Fruit fly (Drosophila melanogaster) whole organism, prepupa: ENCODE measurements around the gene Ugt35E2.

Experiments
- CG10631 ChIP-seq: fragments of 200-800 bp; sonication (Bioruptor generic); optimal IDR thresholded peaks from 2 replicates; lab custom pipeline; 2016; ENCODE audit warnings: missing biosample characterization, missing genetic modification characterization
- CG10669 ChIP-seq: fragments of 200-800 bp; sonication (Bioruptor generic); optimal IDR thresholded peaks from 3 replicates; lab custom pipeline; 2018; ENCODE audit warnings: missing biosample characterization, mild to moderate bottlenecking, missing genetic modification characterization, moderate library complexity
- CG11762 ChIP-seq: fragments of 200-800 bp; sonication (Bioruptor generic); optimal IDR thresholded peaks from 3 replicates; lab custom pipeline; 2016; ENCODE audit warnings: missing biosample characterization, missing genetic modification characterization; ENCODE audit not compliant: insufficient read depth
- CG11902 ChIP-seq: fragments of 200-800 bp; sonication (Bioruptor generic); optimal IDR thresholded peaks from 3 replicates; lab custom pipeline; 2016; ENCODE audit warnings: missing biosample characterization, missing genetic modification characterization
- CG15336 ChIP-seq: fragments of 200-800 bp; sonication (Bioruptor generic); IDR thresholded peaks from 2 replicates; pipeline ENCODE4 v1.3.6; 2022; ENCODE audit warnings: missing biosample characterization, missing genetic modification characterization
- CG1621 ChIP-seq: fragments of 200-800 bp; sonication (Bioruptor generic); optimal IDR thresholded peaks from 3 replicates; lab custom pipeline; 2018; ENCODE audit warnings: missing biosample characterization, mild to moderate bottlenecking, missing genetic modification characterization
- CG34406 ChIP-seq: fragments of 200-800 bp; sonication (Bioruptor generic); optimal IDR thresholded peaks from 3 replicates; lab custom pipeline; 2016; ENCODE audit warnings: missing biosample characterization, missing genetic modification characterization
- CG3919 ChIP-seq: fragments of 200-800 bp; sonication (Bioruptor generic); optimal IDR thresholded peaks from 3 replicates; lab custom pipeline; 2016; ENCODE audit warnings: missing biosample characterization, missing genetic modification characterization
- CG4318 ChIP-seq: fragments of 200-800 bp; sonication (Bioruptor generic); optimal IDR thresholded peaks from 3 replicates; lab custom pipeline; 2017; ENCODE audit warnings: missing biosample characterization, mild to moderate bottlenecking, missing genetic modification characterization
- CG6276 ChIP-seq: fragments of 200-800 bp; sonication (Bioruptor generic); optimal IDR thresholded peaks from 2 replicates; lab custom pipeline; 2017; ENCODE audit warnings: missing biosample characterization, mild to moderate bottlenecking, missing genetic modification characterization
- CG6854 ChIP-seq: fragments of 200-800 bp; sonication (Bioruptor generic); optimal IDR thresholded peaks from 2 replicates; lab custom pipeline; 2017; ENCODE audit warnings: missing biosample characterization, mild to moderate bottlenecking, missing genetic modification characterization
- CG8119 ChIP-seq: fragments of 200-800 bp; sonication (Bioruptor generic); IDR thresholded peaks from 3 replicates; pipeline ENCODE4 v1.3.6; 2022; ENCODE audit warnings: missing biosample characterization, missing genetic modification characterization
- CG9139 ChIP-seq: fragments of 200-800 bp; sonication (Bioruptor generic); optimal IDR thresholded peaks from 3 replicates; lab custom pipeline; 2017; ENCODE audit warnings: missing biosample characterization, mild to moderate bottlenecking, missing genetic modification characterization
- Eip75B ChIP-seq: fragments of 200-800 bp; sonication (Bioruptor generic); optimal IDR thresholded peaks from 3 replicates; lab custom pipeline; 2016; ENCODE audit warnings: missing biosample characterization, missing genetic modification characterization
- Ets21C ChIP-seq: fragments of 200-800 bp; sonication (Bioruptor generic); optimal IDR thresholded peaks from 3 replicates; lab custom pipeline; 2016; ENCODE audit warnings: missing biosample characterization, missing genetic modification characterization
- Ets96B ChIP-seq: fragments of 200-800 bp; optimal IDR thresholded peaks from 2 replicates; lab custom pipeline; 2019; ENCODE audit warnings: missing biosample characterization, mild to moderate bottlenecking, missing genetic modification characterization, moderate library complexity
- Hr39 ChIP-seq: fragments of 200-800 bp; sonication (Bioruptor generic); optimal IDR thresholded peaks from 2 replicates; lab custom pipeline; 2016; ENCODE audit warnings: missing biosample characterization, missing genetic modification characterization
- Met ChIP-seq: fragments of 200-800 bp; sonication (Bioruptor generic); optimal IDR thresholded peaks from 3 replicates; lab custom pipeline; 2016; ENCODE audit warnings: missing biosample characterization, missing genetic modification characterization
- OdsH ChIP-seq: fragments of 200-800 bp; sonication (Bioruptor generic); optimal IDR thresholded peaks from 3 replicates; lab custom pipeline; 2016; ENCODE audit warnings: missing biosample characterization, missing genetic modification characterization
- Smox ChIP-seq: fragments of 200-800 bp; sonication (Bioruptor generic); optimal IDR thresholded peaks from 3 replicates; lab custom pipeline; 2016; ENCODE audit warnings: missing biosample characterization, missing genetic modification characterization
- Sox15 ChIP-seq: fragments of 200-800 bp; sonication (Bioruptor generic); optimal IDR thresholded peaks from 3 replicates; lab custom pipeline; 2016; ENCODE audit warnings: missing biosample characterization, missing genetic modification characterization
- achi ChIP-seq: fragments of 200-800 bp; sonication (Bioruptor generic); optimal IDR thresholded peaks from 3 replicates; lab custom pipeline; 2016; ENCODE audit warnings: missing biosample characterization, missing genetic modification characterization
- cyc ChIP-seq: fragments of 200-800 bp; sonication (Bioruptor generic); optimal IDR thresholded peaks from 3 replicates; lab custom pipeline; 2016; ENCODE audit warnings: missing biosample characterization, missing genetic modification characterization
- eg ChIP-seq: fragments of 200-800 bp; sonication (Bioruptor generic); IDR thresholded peaks from 3 replicates; pipeline ENCODE4 v1.3.6; 2022; ENCODE audit warnings: missing biosample characterization, missing genetic modification characterization
- esn ChIP-seq: fragments of 200-800 bp; sonication (Bioruptor generic); optimal IDR thresholded peaks from 2 replicates; lab custom pipeline; 2016; ENCODE audit warnings: missing biosample characterization, mild to moderate bottlenecking, missing genetic modification characterization, moderate library complexity
- fkh ChIP-seq: fragments of 200-800 bp; sonication (Bioruptor generic); optimal IDR thresholded peaks from 3 replicates; lab custom pipeline; 2017; ENCODE audit warnings: missing biosample characterization, mild to moderate bottlenecking, missing genetic modification characterization, moderate library complexity
- pdm3 ChIP-seq: fragments of 200-800 bp; sonication (Bioruptor generic); optimal IDR thresholded peaks from 3 replicates; lab custom pipeline; 2016; ENCODE audit warnings: missing biosample characterization, missing genetic modification characterization
- spab ChIP-seq: fragments of 200-800 bp; sonication (Bioruptor generic); optimal IDR thresholded peaks from 2 replicates; lab custom pipeline; 2017; ENCODE audit warnings: missing biosample characterization, mild to moderate bottlenecking, missing genetic modification characterization, missing genetic modification reagents
- svp ChIP-seq: fragments of 200-800 bp; sonication (Bioruptor generic); peaks from one replicate; lab custom pipeline; 2016; ENCODE audit warnings: missing biosample characterization, missing genetic modification characterization
- topi ChIP-seq: fragments of 200-800 bp; sonication (Bioruptor generic); optimal IDR thresholded peaks from 3 replicates; lab custom pipeline; 2016; ENCODE audit warnings: missing biosample characterization, missing genetic modification characterization
- vri ChIP-seq: fragments of 200-800 bp; sonication (Bioruptor generic); optimal IDR thresholded peaks from 3 replicates; lab custom pipeline; 2016; ENCODE audit warnings: missing biosample characterization, mild to moderate bottlenecking, missing genetic modification characterization

Gene Ugt35E2

DNA sequence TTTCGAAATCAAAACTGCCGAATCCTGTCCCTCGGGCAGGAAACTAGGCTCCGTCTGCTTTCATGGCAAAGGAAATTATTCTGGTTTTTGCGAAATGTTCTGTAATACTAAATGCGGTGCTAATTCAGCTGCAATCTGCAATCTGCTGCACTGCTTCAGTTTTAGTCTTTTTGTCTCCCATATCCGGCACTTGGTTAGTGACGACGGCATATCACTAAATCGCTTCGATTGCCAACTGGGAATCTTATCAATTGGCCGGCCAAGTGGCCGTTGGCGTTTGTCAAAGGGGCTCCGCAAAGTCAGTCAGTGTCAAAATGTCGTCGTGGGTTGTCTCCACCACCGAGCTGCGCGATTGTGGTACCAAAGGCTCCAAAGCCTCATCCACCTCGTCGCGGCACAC lies 28.0 kb upstream of the Ugt35E2 start, which contains the start of gene CG18577:
CG18577 (plus strand) TSS at position 301 of the 400 bp plus-strand sequence.
- TF ChIP-seq CG6276 (GFP tag; lab: Kevin White, UChicago) (no peak), pdm3 (GFP tag; lab: Kevin White, UChicago) (no peak), vri (GFP tag; lab: Kevin White, UChicago) (no peak), CG4318 (no peak), eg (GFP tag; lab: Robert Waterston, UW) (no peak), CG6854 (GFP tag; lab: Kevin White, UChicago) (no peak), CG1621 (tag; lab: Kevin White, UChicago) (no peak), CG8119 (GFP tag; lab: Robert Waterston, UW) (no peak), esn (GFP tag; lab: Kevin White, UChicago) (no peak), Smox (GFP tag; lab: Kevin White, UChicago) (no peak)

DNA sequence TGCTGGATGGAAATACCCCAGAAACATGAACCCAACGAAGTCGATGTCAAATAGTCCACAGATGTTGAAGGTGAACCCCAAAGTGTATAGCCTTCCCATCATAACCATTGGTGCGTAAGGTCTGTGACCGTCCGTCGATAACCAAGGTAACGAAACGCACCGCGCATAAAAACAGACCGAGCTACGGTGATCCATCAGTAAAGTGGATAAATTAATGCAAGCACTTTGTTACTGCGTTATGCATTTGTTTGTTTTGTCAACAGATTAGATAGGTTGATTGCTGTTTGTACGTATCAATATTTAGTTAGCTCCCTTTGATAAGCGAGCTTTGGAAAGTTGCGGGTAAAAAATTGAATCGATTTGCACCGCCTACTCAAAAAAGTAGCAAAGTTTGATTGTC lies 10.5 kb upstream of the Ugt35E2 start:
- TF ChIP-seq spab (GFP tag; lab: Kevin White, UChicago) = no peak
- peak; percentile 47 for TF ChIP-seq fkh (GFP tag; lab: Kevin White, UChicago)

DNA sequence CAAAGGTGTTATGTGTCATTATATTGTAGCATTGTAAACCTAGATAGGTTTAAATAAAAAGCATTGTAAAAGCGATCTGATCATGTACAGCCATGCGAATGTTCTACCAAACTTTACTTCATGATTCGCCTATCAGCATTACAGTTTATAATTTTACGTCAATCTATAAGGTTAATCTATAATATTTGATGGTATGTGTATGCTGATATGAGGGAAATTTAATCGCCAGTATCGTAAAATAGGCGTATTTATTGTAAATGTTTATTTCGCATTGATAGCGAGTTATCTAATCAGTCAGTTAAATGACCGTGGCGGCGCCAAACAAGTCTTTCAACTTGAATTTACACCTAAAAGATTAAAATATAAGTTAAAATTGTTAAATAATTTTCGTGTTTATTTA lies 9.8 kb upstream of the Ugt35E2 start:
- TF ChIP-seq cyc (GFP tag; lab: Kevin White, UChicago) = no peak

DNA sequence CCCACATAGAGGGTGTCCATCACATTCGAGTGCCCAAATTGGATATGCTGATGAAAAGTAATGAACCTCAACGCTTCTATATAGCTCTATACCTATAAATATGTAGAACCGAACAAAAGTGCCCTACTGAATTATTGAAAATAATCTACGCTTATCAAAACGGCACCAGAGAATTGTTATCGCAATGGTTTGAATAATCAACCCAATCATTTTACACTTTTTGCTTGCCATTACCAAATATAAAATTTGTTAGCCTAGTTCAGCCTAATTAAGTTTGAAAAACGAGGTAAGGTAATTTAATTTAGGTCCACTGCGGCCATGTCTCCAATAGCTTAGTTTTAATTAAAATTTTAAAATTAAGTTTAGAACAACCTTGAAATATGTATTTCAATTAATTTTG lies 8.0 kb upstream of the Ugt35E2 start:
- no peak for TF ChIP-seq Ets96B (tag; lab: Kevin White, UChicago)
- no peak for TF ChIP-seq fkh (GFP tag; lab: Kevin White, UChicago)
- TF ChIP-seq Hr39 = no peak
- no peak for TF ChIP-seq cyc (GFP tag; lab: Kevin White, UChicago)
- no peak for TF ChIP-seq CG15336 (GFP tag; lab: Robert Waterston, UW)
- no peak for TF ChIP-seq CG6854 (GFP tag; lab: Kevin White, UChicago)
- no peak for TF ChIP-seq CG11762 (GFP tag; lab: Kevin White, UChicago)
- no peak for TF ChIP-seq Sox15 (GFP tag; lab: Kevin White, UChicago)
- no peak for TF ChIP-seq achi
- TF ChIP-seq CG9139 (GFP tag; lab: Kevin White, UChicago) = no peak
- TF ChIP-seq, all 60 proteins: peak for 0

DNA sequence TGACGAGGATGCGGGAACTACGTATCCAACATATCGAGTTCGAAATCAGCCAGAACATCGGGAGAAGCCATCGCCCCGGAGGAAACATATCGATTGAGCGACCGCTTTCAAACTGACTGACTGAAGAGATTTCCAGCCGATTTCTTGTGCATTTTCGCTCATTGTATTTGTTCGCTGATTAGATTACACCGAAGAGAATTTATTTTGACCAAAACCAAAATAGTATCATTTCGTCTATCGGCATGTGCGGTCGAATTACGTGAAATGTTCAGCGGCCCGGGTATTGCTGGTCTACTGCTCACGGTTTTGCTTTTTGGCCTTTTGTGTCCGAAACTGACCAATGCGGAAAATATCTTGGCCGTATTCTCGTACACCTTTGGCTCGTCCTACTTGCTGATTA lies 7.5 kb upstream of the Ugt35E2 start, which contains the start of the genes Ugt304A1 and Ugt303A1:
Ugt304A1 (minus strand) TSS at position 101 of the 400 bp plus-strand sequence.
Ugt303A1 (plus strand) TSS at position 222 of the 400 bp plus-strand sequence.
- TF ChIP-seq vri (GFP tag; lab: Kevin White, UChicago) = peak; percentile 42
- no peak for TF ChIP-seq achi
- TF ChIP-seq CG11902 = no peak
- no peak for TF ChIP-seq svp
- TF ChIP-seq topi (GFP tag; lab: Kevin White, UChicago) = no peak
- TF ChIP-seq Sox15 (GFP tag; lab: Kevin White, UChicago) = no peak

DNA sequence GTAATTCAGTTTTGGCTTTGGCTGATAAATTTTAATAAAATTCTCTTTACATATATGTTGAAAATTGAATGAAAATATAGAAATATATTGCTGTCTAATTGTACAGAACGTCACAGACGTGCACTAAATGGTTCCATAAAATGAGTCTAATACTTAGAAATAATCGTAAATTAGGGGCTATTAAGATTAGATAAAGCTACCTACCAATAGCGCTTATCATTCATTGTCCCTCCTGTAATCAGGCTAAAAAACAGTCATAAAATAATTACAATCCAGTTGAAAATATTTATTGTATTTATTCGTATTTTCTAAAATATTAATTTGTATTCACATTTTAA lies 5.4 kb upstream of the Ugt35E2 start:
- TF ChIP-seq CG6854 (GFP tag; lab: Kevin White, UChicago) (no peak), Eip75B (no peak), Ets21C (GFP tag; lab: Kevin White, UChicago) (no peak), pdm3 (GFP tag; lab: Kevin White, UChicago) (no peak), Ets96B (tag; lab: Kevin White, UChicago) (no peak), CG34406 (GFP tag; lab: Kevin White, UChicago) (no peak), Met (GFP tag; lab: Kevin White, UChicago) (no peak), OdsH (GFP tag; lab: Kevin White, UChicago) (no peak), CG3919 (no peak), CG10631 (no peak), CG10669 (GFP tag; lab: Kevin White, UChicago) (no peak)
